Worm (Caenorhabditis elegans): ENCODE measurements around the gene str-185.

- no peak for TF ChIP-seq Y48G9A.11 (GFP tag; IDR thresholded peaks at IDR 0.05)
- no peak for TF ChIP-seq lin-13 (GFP tag; optimal IDR thresholded peaks at IDR 0.05)
- TF ChIP-seq unc-62 (GFP tag; optimal IDR thresholded peaks at IDR 0.05 in 1 of 2), result no peak
- TF ChIP-seq unc-62 (tag; optimal IDR thresholded peaks at IDR 0.05), result no peak
- no peak for TF ChIP-seq madf-9 (GFP tag; conservative IDR thresholded peaks at IDR 0.05)
- TF ChIP-seq nhr-10 (tag; optimal IDR thresholded peaks at IDR 0.05), result no peak
- TF ChIP-seq skn-1 (tag; optimal IDR thresholded peaks at IDR 0.05), result no peak
- TF ChIP-seq lin-39 (tag; optimal IDR thresholded peaks at IDR 0.05), result no peak
- TF ChIP-seq ceh-82 (tag; optimal IDR thresholded peaks at IDR 0.05), result no peak
These were observed 27.4 kb downstream of the str-185 start for ce11 chrIV:4402413-4402812.
